Fruit fly (Drosophila melanogaster): ENCODE results near the gene Argk1.
A peak's percentile ranks its signal among the peaks of the same experiment; 100 is the strongest.

The Argk1 gene

dm6 chr3L:9033537-9033936 is 32.3 kb downstream of the Argk1 start (continued):
- TF ChIP-seq net (GFP tag; optimal IDR thresholded peaks at IDR 0.05): no peak
- TF ChIP-seq CG9139 (GFP tag; optimal IDR thresholded peaks at IDR 0.05): no peak
- no peak for TF ChIP-seq CG16779 (tag; optimal IDR thresholded peaks at IDR 0.05)
- no peak for TF ChIP-seq Lpt (GFP tag; optimal IDR thresholded peaks at IDR 0.05)
- TF ChIP-seq Sox14 (GFP tag; optimal IDR thresholded peaks at IDR 0.05): peak; percentile 26
- TF ChIP-seq CG11902 (GFP tag; optimal IDR thresholded peaks at IDR 0.05): peak; percentile 51
- peak; percentile 23 for TF ChIP-seq CG11762 (GFP tag; optimal IDR thresholded peaks at IDR 0.05; ENCODE audit: insufficient read depth)
- TF ChIP-seq acj6 (GFP tag; optimal IDR thresholded peaks at IDR 0.05): peak; percentile 51
- peak; percentile 58 for TF ChIP-seq lz (GFP tag; optimal IDR thresholded peaks at IDR 0.05)
- TF ChIP-seq cyc (GFP tag; optimal IDR thresholded peaks at IDR 0.05): peak; percentile 48
- no peak for TF ChIP-seq CG6276 (GFP tag; optimal IDR thresholded peaks at IDR 0.05)
- peak; percentile 37 for TF ChIP-seq CG6854 (GFP tag; optimal IDR thresholded peaks at IDR 0.05)
- TF ChIP-seq Hr4 (GFP tag; optimal IDR thresholded peaks at IDR 0.05): no peak
- peak; percentile 36 for TF ChIP-seq CG6792 (GFP tag; optimal IDR thresholded peaks at IDR 0.05)

- no peak for TF ChIP-seq CG16779 (tag; optimal IDR thresholded peaks at IDR 0.05)
- TF ChIP-seq CG31627 (GFP tag; optimal IDR thresholded peaks at IDR 0.05): peak; percentile 5
- no peak for TF ChIP-seq pdm3 (GFP tag; optimal IDR thresholded peaks at IDR 0.05)
- TF ChIP-seq eg (GFP tag; IDR thresholded peaks at IDR 0.05): no peak
- TF ChIP-seq Eip93F (GFP tag; optimal IDR thresholded peaks at IDR 0.05): no peak
- TF ChIP-seq vri (GFP tag; optimal IDR thresholded peaks at IDR 0.05): no peak
- no peak for TF ChIP-seq CG6276 (GFP tag; optimal IDR thresholded peaks at IDR 0.05)
- no peak for TF ChIP-seq Hr38 (GFP tag; optimal IDR thresholded peaks at IDR 0.05)
- TF ChIP-seq Smox (GFP tag; optimal IDR thresholded peaks at IDR 0.05): peak; percentile 20
- TF ChIP-seq CG6808 (GFP tag; optimal IDR thresholded peaks at IDR 0.05): no peak
- TF ChIP-seq Eip78C (GFP tag): peak; percentile 34
- TF ChIP-seq CG6854 (GFP tag; optimal IDR thresholded peaks at IDR 0.05): no peak
- no peak for TF ChIP-seq Eip75B (GFP tag; optimal IDR thresholded peaks at IDR 0.05)
- TF ChIP-seq svp (GFP tag): peak; percentile 46
- TF ChIP-seq acj6 (GFP tag; optimal IDR thresholded peaks at IDR 0.05): no peak
- TF ChIP-seq fd59A (GFP tag; optimal IDR thresholded peaks at IDR 0.05): no peak
- TF ChIP-seq CG8632 (GFP tag; optimal IDR thresholded peaks at IDR 0.05): no peak
- TF ChIP-seq Blimp-1 (GFP tag; optimal IDR thresholded peaks at IDR 0.05): no peak
- TF ChIP-seq Met (GFP tag; optimal IDR thresholded peaks at IDR 0.05): peak; percentile 38
- TF ChIP-seq CG32006 (GFP tag; optimal IDR thresholded peaks at IDR 0.05): no peak
- TF ChIP-seq Hr4 (GFP tag; optimal IDR thresholded peaks at IDR 0.05): no peak
- no peak for TF ChIP-seq CG9139 (GFP tag; optimal IDR thresholded peaks at IDR 0.05)
- no peak for TF ChIP-seq CG6163 (GFP tag; IDR thresholded peaks at IDR 0.05)
- TF ChIP-seq OdsH (GFP tag; optimal IDR thresholded peaks at IDR 0.05): no peak
- TF ChIP-seq cyc (GFP tag; optimal IDR thresholded peaks at IDR 0.05): no peak
- no peak for TF ChIP-seq ss (GFP tag; optimal IDR thresholded peaks at IDR 0.05)
- TF ChIP-seq Ets21C (GFP tag; optimal IDR thresholded peaks at IDR 0.05): no peak
- no peak for TF ChIP-seq CG11902 (GFP tag; optimal IDR thresholded peaks at IDR 0.05)
- no peak for TF ChIP-seq spab (GFP tag; optimal IDR thresholded peaks at IDR 0.05)
- TF ChIP-seq esn (GFP tag; optimal IDR thresholded peaks at IDR 0.05): peak; percentile 17
- TF ChIP-seq fkh (GFP tag; optimal IDR thresholded peaks at IDR 0.05): no peak
- TF ChIP-seq dac (GFP tag; optimal IDR thresholded peaks at IDR 0.05): no peak
- no peak for TF ChIP-seq fd85E (GFP tag; optimal IDR thresholded peaks at IDR 0.05)
- TF ChIP-seq Sox15 (GFP tag; optimal IDR thresholded peaks at IDR 0.05): no peak
- no peak for TF ChIP-seq Ets96B (tag; optimal IDR thresholded peaks at IDR 0.05)
- TF ChIP-seq CG6792 (GFP tag; optimal IDR thresholded peaks at IDR 0.05): no peak
- 0 out of 3 replicates have a peak, but pooled peaks have one; percentile 26 for TF ChIP-seq CG8119 (GFP tag; IDR thresholded peaks at IDR 0.05)
- TF ChIP-seq net (GFP tag; optimal IDR thresholded peaks at IDR 0.05): no peak
- TF ChIP-seq CG4318 (GFP tag; optimal IDR thresholded peaks at IDR 0.05): no peak
- TF ChIP-seq topi (GFP tag; optimal IDR thresholded peaks at IDR 0.05): peak; percentile 23
- TF ChIP-seq CG11762 (GFP tag; optimal IDR thresholded peaks at IDR 0.05; ENCODE audit: insufficient read depth): no peak
- TF ChIP-seq Gug (GFP tag; IDR thresholded peaks at IDR 0.05): no peak
- TF ChIP-seq achi (GFP tag; optimal IDR thresholded peaks at IDR 0.05): no peak
- no peak for TF ChIP-seq CG3032 (tag; optimal IDR thresholded peaks at IDR 0.05)
- TF ChIP-seq CG15336 (GFP tag; IDR thresholded peaks at IDR 0.05): no peak
- no peak for TF ChIP-seq CG1621 (tag; optimal IDR thresholded peaks at IDR 0.05)
Measured at dm6 chr3L:9032871-9033270, 33.0 kb downstream of the Argk1 start.

Data from whole organism, prepupa.